Worm (Caenorhabditis elegans) whole organism, young adult: ENCODE results near the gene fbxa-98.

Source experiments
- B0336.3 ChIP-seq: fragments of 200-800 bp; sonication (Bioruptor generic); IDR thresholded peaks from 2 replicates; pipeline ENCODE4 v1.3.6; 2022; ENCODE audit warnings: missing genetic modification characterization, missing compliant biosample characterization
- T07F8.4 ChIP-seq: sonication (generic microtip); optimal IDR thresholded peaks from 2 replicates; lab custom pipeline; 2016; ENCODE audit warnings: mild to moderate bottlenecking, missing genetic modification characterization, moderate library complexity, missing compliant biosample characterization
- bed-1 ChIP-seq: fragments of 200-800 bp; sonication (Bioruptor generic); IDR thresholded peaks from 2 replicates; pipeline ENCODE4 v1.3.6; 2022; ENCODE audit warnings: missing genetic modification reagents, missing genetic modification characterization, missing compliant biosample characterization
- bed-2 ChIP-seq: fragments of 200-800 bp; sonication (Bioruptor generic); IDR thresholded peaks from 2 replicates; pipeline ENCODE4 v1.3.6; 2022; ENCODE audit warnings: missing genetic modification reagents, missing genetic modification characterization, missing compliant biosample characterization
- ceh-91 ChIP-seq: fragments of 200-800 bp; sonication (Bioruptor generic); IDR thresholded peaks from 2 replicates; pipeline ENCODE4 v1.3.6; 2022; ENCODE audit warnings: missing genetic modification reagents, missing genetic modification characterization, missing compliant biosample characterization
- chd-7 ChIP-seq: sonication (generic microtip); optimal IDR thresholded peaks from 2 replicates; lab custom pipeline; 2016; ENCODE audit warnings: mild to moderate bottlenecking, missing genetic modification characterization, moderate library complexity, missing compliant biosample characterization
- dpl-1 ChIP-seq: fragments of 150-350 bp; optimal IDR thresholded peaks from 2 replicates; lab custom pipeline; 2014; ENCODE audit warnings: missing biosample characterization, missing genetic modification reagents, missing genetic modification characterization
- madf-6 ChIP-seq: fragments of 200-800 bp; sonication (Bioruptor generic); IDR thresholded peaks from 2 replicates; pipeline ENCODE4 v1.3.6; 2022; ENCODE audit warnings: missing genetic modification reagents, missing genetic modification characterization, missing compliant biosample characterization
- nhr-80 ChIP-seq: sonication (generic microtip); optimal IDR thresholded peaks from 2 replicates; lab custom pipeline; 2016; ENCODE audit warnings: missing genetic modification characterization, missing compliant biosample characterization
- nhr-90 ChIP-seq: sonication (generic microtip); optimal IDR thresholded peaks from 2 replicates; lab custom pipeline; 2016; ENCODE audit warnings: missing genotype, mild to moderate bottlenecking, missing genetic modification characterization, missing compliant biosample characterization
- pbrm-1 ChIP-seq: fragments of 200-800 bp; sonication (Bioruptor generic); IDR thresholded peaks from 2 replicates; pipeline ENCODE4 v1.3.6; 2022; ENCODE audit warnings: missing genetic modification reagents, missing genetic modification characterization, missing compliant biosample characterization
- pha-4 ChIP-seq: fragments of 150-350 bp; sonication (generic microtip); optimal IDR thresholded peaks from 2 replicates; lab custom pipeline; 2014; ENCODE audit warnings: missing biosample characterization, missing genetic modification reagents, missing genetic modification characterization
- snpc-1.1 ChIP-seq: sonication (generic microtip); optimal IDR thresholded peaks from 2 replicates; lab custom pipeline; 2017; ENCODE audit warnings: missing genetic modification characterization, mild to moderate bottlenecking, missing compliant biosample characterization, antibody characterized with exemption, moderate library complexity, missing genotype, missing genetic modification reagents; ENCODE audit not compliant: insufficient read depth
- unc-62 ChIP-seq: fragments of 150-350 bp; optimal IDR thresholded peaks from 2 replicates; lab custom pipeline; 2014; ENCODE audit warnings: missing biosample characterization, missing genetic modification reagents, missing genetic modification characterization
- ztf-25 ChIP-seq: fragments of 200-800 bp; sonication (Bioruptor generic); IDR thresholded peaks from 2 replicates; pipeline ENCODE4 v1.3.6; 2022; ENCODE audit warnings: missing genetic modification reagents, missing genetic modification characterization, missing compliant biosample characterization
- ztf-26 ChIP-seq: sonication (generic microtip); optimal IDR thresholded peaks from 2 replicates; lab custom pipeline; 2017; ENCODE audit warnings: missing genetic modification characterization, missing compliant biosample characterization
- ztf-6 ChIP-seq: fragments of 200-800 bp; sonication (Bioruptor generic); IDR thresholded peaks from 2 replicates; pipeline ENCODE4 v1.3.6; 2022; ENCODE audit warnings: missing genetic modification reagents, missing genetic modification characterization, missing compliant biosample characterization

Gene fbxa-98

ce11 chrIV:13679495-13679894 lies 46.3 kb downstream of the fbxa-98 start:
- TF ChIP-seq dpl-1 (no peak), chd-7 (no peak), ztf-26 (tag; lab: Kevin White, UChicago) (no peak), madf-6 (no peak), unc-62 (GFP tag; lab: Kevin White, UChicago) (no peak), pha-4 (no peak), T07F8.4 (tag; lab: Kevin White, UChicago) (no peak), bed-1 (no peak), pbrm-1 (GFP tag; lab: Robert Waterston, UW) (no peak), ceh-91 (GFP tag; lab: Robert Waterston, UW) (no peak), snpc-1.1 (no peak), ztf-25 (GFP tag; lab: Robert Waterston, UW) (no peak), B0336.3 (no peak), bed-2 (no peak)

- no peak for TF ChIP-seq ztf-6 (GFP tag; lab: Robert Waterston, UW)
- no peak for TF ChIP-seq madf-6
- TF ChIP-seq nhr-80 = peak; percentile 13
- TF ChIP-seq nhr-90 (tag; lab: Kevin White, UChicago) = no peak
Observed at ce11 chrIV:13682733-13683132, 49.5 kb downstream of the fbxa-98 start.
